Fruit fly (Drosophila melanogaster): ENCODE measurements around the gene CG32189.

DNA sequence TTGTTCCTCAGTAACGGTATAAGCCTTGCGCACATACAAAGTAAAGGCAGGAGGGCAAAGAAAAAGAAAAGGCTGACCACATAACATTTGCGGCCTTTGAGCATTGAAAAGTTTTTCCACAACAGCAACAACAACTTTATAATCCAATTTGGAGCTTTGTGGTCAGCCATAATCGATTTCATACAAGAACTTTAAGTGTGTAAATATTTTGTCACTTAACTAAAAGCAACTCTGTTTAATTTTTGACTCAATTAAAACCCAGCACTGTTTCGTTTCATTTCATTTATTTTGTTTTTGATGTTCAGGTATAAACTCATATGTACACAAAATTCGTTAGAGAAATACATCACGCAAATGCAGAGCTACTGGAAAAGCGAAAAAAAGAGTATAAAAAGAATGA is 37.5 kb downstream of the CG32189 start, which contains the start of gene CG42816:
- TF ChIP-seq CG14711 (tag; optimal IDR thresholded peaks at IDR 0.05): no peak
- TF ChIP-seq CG12768 (GFP tag; optimal IDR thresholded peaks at IDR 0.05): no peak
- TF ChIP-seq CG5204 (GFP tag; optimal IDR thresholded peaks at IDR 0.05): no peak
- no peak for TF ChIP-seq ovo (GFP tag; optimal IDR thresholded peaks at IDR 0.05)
- no peak for TF ChIP-seq CG33017 (tag; optimal IDR thresholded peaks at IDR 0.05)
- TF ChIP-seq CG11617 (GFP tag; optimal IDR thresholded peaks at IDR 0.05): no peak
